Fruit fly (Drosophila melanogaster) whole organism, embryonic: ENCODE measurements around the gene Hand.
A peak's percentile ranks its signal among the peaks of the same experiment; 100 is the strongest.

Experiments used
- Bdp1 ChIP-seq: fragments of 200-800 bp; sonication (Bioruptor generic); optimal IDR thresholded peaks from 3 replicates; lab custom pipeline; 2016; ENCODE audit warnings: missing biosample characterization, missing genetic modification characterization
- CG1024 ChIP-seq: fragments of 200-800 bp; sonication (Bioruptor generic); IDR thresholded peaks from 2 replicates; pipeline ENCODE4 v1.3.6; 2022; ENCODE audit warnings: missing biosample characterization, missing genetic modification characterization
- CG12219 ChIP-seq: fragments of 200-800 bp; sonication (Bioruptor generic); optimal IDR thresholded peaks from 3 replicates; lab custom pipeline; 2018; ENCODE audit warnings: missing biosample characterization, mild to moderate bottlenecking, missing genetic modification characterization
- CG12769 ChIP-seq: fragments of 200-800 bp; sonication (Bioruptor generic); optimal IDR thresholded peaks from 2 replicates; lab custom pipeline; 2019; ENCODE audit warnings: missing biosample characterization, mild to moderate bottlenecking, missing genetic modification characterization, moderate library complexity
- CG12942 ChIP-seq: fragments of 200-800 bp; sonication (Bioruptor generic); optimal IDR thresholded peaks from 3 replicates; lab custom pipeline; 2016; ENCODE audit warnings: missing biosample characterization, missing genetic modification characterization
- CG13287 ChIP-seq: fragments of 200-800 bp; sonication (Bioruptor generic); IDR thresholded peaks from 2 replicates; pipeline ENCODE4 v1.3.6; 2022; ENCODE audit warnings: missing biosample characterization, missing genetic modification characterization; ENCODE audit not compliant: partially characterized antibody
- CG13624 ChIP-seq: fragments of 200-800 bp; sonication (Bioruptor generic); optimal IDR thresholded peaks from 2 replicates; lab custom pipeline; 2016; ENCODE audit warnings: missing biosample characterization, missing genetic modification characterization
- CG1603 ChIP-seq: fragments of 200-800 bp; sonication (Bioruptor generic); optimal IDR thresholded peaks from 2 replicates; lab custom pipeline; 2019; ENCODE audit warnings: missing biosample characterization, mild to moderate bottlenecking, missing genetic modification characterization, moderate library complexity
- CG30020 ChIP-seq: fragments of 200-800 bp; optimal IDR thresholded peaks from 2 replicates; lab custom pipeline; 2019; ENCODE audit warnings: missing biosample characterization, mild to moderate bottlenecking, missing genetic modification characterization, moderate library complexity
- CG30431 ChIP-seq: fragments of 200-800 bp; sonication (Bioruptor generic); optimal IDR thresholded peaks from 2 replicates; lab custom pipeline; 2017; ENCODE audit warnings: missing biosample characterization, missing genetic modification characterization
- CG31224 ChIP-seq: fragments of 200-800 bp; sonication (Bioruptor generic); IDR thresholded peaks from 2 replicates; pipeline ENCODE4 v1.3.6; 2022; ENCODE audit warnings: missing biosample characterization, missing genetic modification characterization
- CG3163 ChIP-seq: fragments of 200-800 bp; sonication (Bioruptor generic); optimal IDR thresholded peaks from 3 replicates; lab custom pipeline; 2016; ENCODE audit warnings: missing biosample characterization, missing genetic modification characterization
- CG4360 ChIP-seq: fragments of 200-800 bp; sonication (Bioruptor generic); IDR thresholded peaks from 2 replicates; pipeline ENCODE4 v1.3.6; 2022; ENCODE audit warnings: missing biosample characterization, missing genetic modification characterization
- CG43689 ChIP-seq: fragments of 200-800 bp; sonication (Bioruptor generic); IDR thresholded peaks from 2 replicates; pipeline ENCODE4 v1.3.6; 2022; ENCODE audit warnings: missing biosample characterization, missing genetic modification characterization
- CG4404 ChIP-seq: fragments of 200-800 bp; sonication (Bioruptor generic); IDR thresholded peaks from 2 replicates; pipeline ENCODE4 v1.3.6; 2022; ENCODE audit warnings: missing biosample characterization, missing genetic modification characterization
- CG6765 ChIP-seq: fragments of 200-800 bp; sonication (Bioruptor generic); optimal IDR thresholded peaks from 3 replicates; lab custom pipeline; 2017; ENCODE audit warnings: missing biosample characterization, mild to moderate bottlenecking, missing genetic modification characterization
- CG7372 ChIP-seq: fragments of 200-800 bp; sonication (Bioruptor generic); IDR thresholded peaks from 2 replicates; pipeline ENCODE4 v1.3.6; 2022; ENCODE audit warnings: missing biosample characterization, missing genetic modification characterization
- CG7928 ChIP-seq: fragments of 200-800 bp; sonication (Bioruptor generic); optimal IDR thresholded peaks from 2 replicates; lab custom pipeline; 2017; ENCODE audit warnings: missing biosample characterization, mild to moderate bottlenecking, missing genetic modification characterization
- CG7987 ChIP-seq: fragments of 200-800 bp; sonication (Bioruptor generic); optimal IDR thresholded peaks from 2 replicates; lab custom pipeline; 2018; ENCODE audit warnings: missing biosample characterization, mild to moderate bottlenecking, missing genetic modification characterization, moderate library complexity
- CG8924 ChIP-seq: fragments of 200-800 bp; optimal IDR thresholded peaks from 3 replicates; lab custom pipeline; 2019; ENCODE audit warnings: missing biosample characterization, mild to moderate bottlenecking, missing genetic modification characterization, moderate library complexity
- CG9437 ChIP-seq: fragments of 200-800 bp; sonication (Bioruptor generic); optimal IDR thresholded peaks from 2 replicates; lab custom pipeline; 2018; ENCODE audit warnings: missing biosample characterization, mild to moderate bottlenecking, missing genetic modification characterization
- CG9727 ChIP-seq: fragments of 200-800 bp; sonication (Bioruptor generic); optimal IDR thresholded peaks from 3 replicates; lab custom pipeline; 2017; ENCODE audit warnings: missing biosample characterization, mild to moderate bottlenecking, missing genetic modification characterization
- D19B ChIP-seq: fragments of 200-800 bp; sonication (Bioruptor generic); optimal IDR thresholded peaks from 2 replicates; lab custom pipeline; 2017; ENCODE audit warnings: missing biosample characterization, mild to moderate bottlenecking, missing genetic modification characterization
- ERR ChIP-seq: fragments of 200-800 bp; sonication (Bioruptor generic); optimal IDR thresholded peaks from 2 replicates; lab custom pipeline; 2016; ENCODE audit warnings: missing biosample characterization, missing genetic modification characterization
- H15 ChIP-seq: fragments of 200-800 bp; sonication (Bioruptor generic); IDR thresholded peaks from 3 replicates; pipeline ENCODE4 v1.3.6; 2022; ENCODE audit warnings: missing biosample characterization, missing genetic modification characterization
- HmgZ ChIP-seq: fragments of 200-800 bp; sonication (Bioruptor generic); optimal IDR thresholded peaks from 2 replicates; lab custom pipeline; 2018; ENCODE audit warnings: missing biosample characterization, mild to moderate bottlenecking, missing genetic modification characterization
- Hr78 ChIP-seq, 2 experiments: fragments of 200-800 bp in 1 of 2; fragments of >200 bp in 1 of 2; sonication (Bioruptor generic) in 1 of 2; optimal IDR thresholded peaks; 2 replicates each; lab custom pipeline; 2017 to 2019; ENCODE audit warnings: missing biosample characterization in 2 of 2, missing genetic modification characterization in 2 of 2, mild to moderate bottlenecking in 1 of 2, moderate library complexity in 1 of 2
- Med ChIP-seq: fragments of 200-800 bp; sonication (Bioruptor generic); peaks from one replicate; lab custom pipeline; 2016; ENCODE audit warnings: missing biosample characterization, missing genetic modification characterization, mild to moderate bottlenecking, inconsistent platforms, moderate library complexity
- Myb ChIP-seq: fragments of 200-800 bp; sonication (Bioruptor generic); optimal IDR thresholded peaks from 2 replicates; lab custom pipeline; 2016; ENCODE audit warnings: missing biosample characterization, missing genetic modification characterization
- Nf-YB ChIP-seq: fragments of 200-800 bp; sonication (Bioruptor generic); optimal IDR thresholded peaks from 3 replicates; lab custom pipeline; 2019; ENCODE audit warnings: missing biosample characterization, mild to moderate bottlenecking, missing genetic modification characterization, moderate library complexity
- Ptx1 ChIP-seq: fragments of 200-800 bp; sonication (Bioruptor generic); IDR thresholded peaks from 2 replicates; pipeline ENCODE4 v1.3.6; 2022; ENCODE audit warnings: missing biosample characterization, missing genetic modification characterization
- Scr ChIP-seq: fragments of 200-800 bp; sonication (Bioruptor generic); IDR thresholded peaks from 2 replicates; pipeline ENCODE4 v1.3.6; 2022; ENCODE audit warnings: missing biosample characterization, missing genetic modification characterization; ENCODE audit not compliant: partially characterized antibody
- Usf ChIP-seq: fragments of 200-800 bp; sonication (Bioruptor generic); optimal IDR thresholded peaks from 2 replicates; lab custom pipeline; 2017; ENCODE audit warnings: missing genotype, missing biosample characterization, missing genetic modification characterization
- bcd ChIP-seq: fragments of 200-800 bp; sonication (Bioruptor generic); optimal IDR thresholded peaks from 2 replicates; lab custom pipeline; 2017; ENCODE audit warnings: missing biosample characterization, mild to moderate bottlenecking, missing genetic modification characterization
- cad ChIP-seq: fragments of >200 bp; optimal IDR thresholded peaks from 2 replicates; lab custom pipeline; 2017; ENCODE audit warnings: missing biosample characterization, missing genetic modification characterization
- en ChIP-seq: fragments of 200-800 bp; sonication (Bioruptor generic); optimal IDR thresholded peaks from 2 replicates; lab custom pipeline; 2016; ENCODE audit warnings: missing biosample characterization, missing genetic modification characterization
- gcm2 ChIP-seq: fragments of 200-800 bp; sonication (Bioruptor generic); optimal IDR thresholded peaks from 2 replicates; lab custom pipeline; 2016; ENCODE audit warnings: missing biosample characterization, missing genetic modification characterization
- h ChIP-seq: fragments of >200 bp; optimal IDR thresholded peaks from 2 replicates; lab custom pipeline; 2017
- lab ChIP-seq: fragments of 200-800 bp; sonication (Bioruptor generic); optimal IDR thresholded peaks from 3 replicates; lab custom pipeline; 2017; ENCODE audit warnings: missing biosample characterization, missing genetic modification characterization, mild to moderate bottlenecking, moderate library complexity, missing genetic modification reagents
- pan ChIP-seq, 4 experiments: fragments of >200 bp in 3 of 4; fragments of 200-800 bp in 1 of 4; sonication (Bioruptor generic) in 1 of 4; optimal IDR thresholded peaks in 3 of 4; IDR thresholded peaks in 1 of 4; 2 replicates each; pipeline versions ENCODE4 v1.3.6 to Lab custom; 2017 to 2022; ENCODE audit warnings: missing biosample characterization in 2 of 4, missing genetic modification characterization in 2 of 4, mixed read lengths in 1 of 4
- pfk ChIP-seq: fragments of 200-800 bp; sonication (Bioruptor generic); optimal IDR thresholded peaks from 2 replicates; lab custom pipeline; 2018; ENCODE audit warnings: missing biosample characterization, mild to moderate bottlenecking, missing genetic modification characterization, moderate library complexity
- prd ChIP-seq, 3 experiments: fragments of >200 bp in 2 of 3; fragments of 200-800 bp in 1 of 3; sonication (Bioruptor generic) in 1 of 3; optimal IDR thresholded peaks in 2 of 3; IDR thresholded peaks in 1 of 3; 2 replicates in 2 of 3; 3 replicates in 1 of 3; pipeline versions ENCODE4 v1.3.6 to Lab custom; 2017 to 2022; ENCODE audit warnings: missing biosample characterization in 1 of 3, missing genetic modification characterization in 1 of 3
- sisA ChIP-seq: fragments of 200-800 bp; sonication (Bioruptor generic); IDR thresholded peaks from 2 replicates; pipeline ENCODE4 v1.3.6; 2022; ENCODE audit warnings: missing biosample characterization, missing genetic modification characterization
- sug ChIP-seq: fragments of 200-800 bp; optimal IDR thresholded peaks from 2 replicates; lab custom pipeline; 2019; ENCODE audit warnings: missing biosample characterization, mild to moderate bottlenecking, missing genetic modification characterization, moderate library complexity
- ttk ChIP-seq: fragments of 200-800 bp; sonication (Bioruptor generic); IDR thresholded peaks from 2 replicates; pipeline ENCODE4 v2.1.2; 2022; ENCODE audit warnings: missing biosample characterization, missing genetic modification characterization
- unpg ChIP-seq: fragments of 200-800 bp; sonication (Bioruptor generic); optimal IDR thresholded peaks from 3 replicates; lab custom pipeline; 2018; ENCODE audit warnings: missing biosample characterization, mild to moderate bottlenecking, missing genetic modification characterization, moderate library complexity
- vfl ChIP-seq: fragments of 200-800 bp; sonication (Bioruptor generic); optimal IDR thresholded peaks from 2 replicates; lab custom pipeline; 2016; ENCODE audit warnings: missing biosample characterization, missing genetic modification characterization
- wor ChIP-seq: fragments of 200-800 bp; sonication (Bioruptor generic); IDR thresholded peaks from 2 replicates; pipeline ENCODE4 v1.3.6; 2022; ENCODE audit warnings: missing biosample characterization, missing genetic modification characterization

Gene Hand

dm6 chr2L:10306518-10307260 is 11.5 kb upstream of the Hand start, which contains the start of the genes CG5390 and CG4968:
Gene CG5390, minus strand, starts transcription at chr2L:10306594.
Gene CG4968, plus strand, starts transcription at chr2L:10306922.
- no peak for TF ChIP-seq sisA (GFP tag; lab: Robert Waterston, UW)
- no peak for TF ChIP-seq ERR (GFP tag; lab: Kevin White, UChicago)
- TF ChIP-seq CG12769 (tag; lab: Kevin White, UChicago), result no peak
- no peak for TF ChIP-seq cad (GFP tag; lab: Kevin White, UChicago)
- no peak for TF ChIP-seq CG3163
- no peak for TF ChIP-seq Bdp1
- peak; percentile 43 for TF ChIP-seq CG13624 (GFP tag; lab: Kevin White, UChicago)
- peak; percentile 44 for TF ChIP-seq Nf-YB (GFP tag; lab: Kevin White, UChicago)
- TF ChIP-seq CG30020, result peak; percentile 94
- peak; percentile 72 for TF ChIP-seq sug
- TF ChIP-seq CG7928, result peak; percentile 45
- TF ChIP-seq Hr78 (GFP tag; optimal IDR thresholded peaks at IDR 0.05; lab: Kevin White, UChicago), result peak in 1 of 2 experiments; percentile 20
- TF ChIP-seq vfl (GFP tag; lab: Kevin White, UChicago), result peak; percentile 30
- no peak for TF ChIP-seq CG7987
- TF ChIP-seq en (GFP tag; lab: Kevin White, UChicago), result no peak
- TF ChIP-seq CG30431 (GFP tag; lab: Kevin White, UChicago), result no peak
- TF ChIP-seq Myb, result peak; percentile 4
- TF ChIP-seq CG1603 (tag; lab: Kevin White, UChicago), result peak; percentile 71
- peak; percentile 35; the same call in 1 of the 2 replicates for TF ChIP-seq Scr (GFP tag; lab: Robert Waterston, UW)
- TF ChIP-seq ttk (GFP tag; lab: Robert Waterston, UW), result peak; percentile 32; the same call in 1 of the 2 replicates
- peak; percentile 87 for TF ChIP-seq Med (GFP tag; lab: Kevin White, UChicago)
- TF ChIP-seq Ptx1, result peak; percentile 50; the same call in 1 of the 2 replicates
- 0 out of 2 replicates have a peak, but pooled peaks have one; percentile 44 for TF ChIP-seq CG43689 (GFP tag; lab: Robert Waterston, UW)
- no peak for TF ChIP-seq h
- TF ChIP-seq CG6765 (GFP tag; lab: Kevin White, UChicago), result peak; percentile 62
- TF ChIP-seq prd (optimal IDR thresholded peaks at IDR 0.05; lab: Kevin White, UChicago), result no peak
- TF ChIP-seq prd (GFP tag; IDR thresholded peaks at IDR 0.05; lab: Robert Waterston, UW), result no peak
- TF ChIP-seq CG1024 (GFP tag; lab: Robert Waterston, UW), result peak; percentile 17; the same call in 1 of the 2 replicates
- peak; percentile 45; the same call in 1 of the 2 replicates for TF ChIP-seq CG31224 (GFP tag; lab: Robert Waterston, UW)
- no peak for TF ChIP-seq bcd (GFP tag; lab: Kevin White, UChicago)
- TF ChIP-seq unpg, result peak; percentile 81
- TF ChIP-seq H15, result peak; percentile 45; the same call in 1 of the 3 replicates
- no peak for TF ChIP-seq lab (GFP tag; lab: Kevin White, UChicago)
- TF ChIP-seq CG12219 (GFP tag; lab: Kevin White, UChicago), result peak; percentile 37
- no peak for TF ChIP-seq wor (GFP tag; lab: Robert Waterston, UW)
- peak; percentile 73 for TF ChIP-seq CG13287 (GFP tag; lab: Robert Waterston, UW)
- no peak for TF ChIP-seq pan (optimal IDR thresholded peaks at IDR 0.05; lab: Kevin White, UChicago)
- peak in 1 of 2 experiments; percentile 73 for TF ChIP-seq pan (GFP tag; optimal IDR thresholded peaks at IDR 0.05 in 1 of 2, IDR thresholded peaks at IDR 0.05 in 1 of 2)
- peak; percentile 98 for TF ChIP-seq CG9437 (GFP tag; lab: Kevin White, UChicago)
- TF ChIP-seq CG4360 (GFP tag; lab: Robert Waterston, UW), result no peak
- TF ChIP-seq D19B, result peak; percentile 50
- peak; percentile 20 for TF ChIP-seq gcm2 (GFP tag; lab: Kevin White, UChicago)
- TF ChIP-seq pfk, result peak; percentile 94
- peak; percentile 52 for TF ChIP-seq CG9727 (GFP tag; lab: Kevin White, UChicago)
- no peak for TF ChIP-seq CG4404
- peak; percentile 52 for TF ChIP-seq CG12942
- peak; percentile 68 for TF ChIP-seq HmgZ (tag; lab: Kevin White, UChicago)
- TF ChIP-seq Usf (GFP tag; lab: Kevin White, UChicago), result no peak
- TF ChIP-seq CG8924, result peak; percentile 81
- peak; percentile 66 for TF ChIP-seq CG7372
